Fruit fly (Drosophila melanogaster) whole organism, embryonic: Measurements from ENCODE around the gene CG8281.

Experiments
- Asciz ChIP-seq: fragments of 200-800 bp; sonication (Bioruptor generic); optimal IDR thresholded peaks from 2 replicates; lab custom pipeline; 2017; ENCODE audit warnings: missing biosample characterization, mild to moderate bottlenecking, missing genetic modification characterization, missing genetic modification reagents
- CG17361 ChIP-seq: fragments of 200-800 bp; sonication (Bioruptor generic); IDR thresholded peaks from 3 replicates; pipeline ENCODE4 v1.3.6; 2022; ENCODE audit warnings: missing biosample characterization, missing genetic modification characterization
- CG4404 ChIP-seq: fragments of 200-800 bp; sonication (Bioruptor generic); IDR thresholded peaks from 2 replicates; pipeline ENCODE4 v1.3.6; 2022; ENCODE audit warnings: missing biosample characterization, missing genetic modification characterization
- NC2α ChIP-seq: fragments of 200-800 bp; sonication (Bioruptor generic); optimal IDR thresholded peaks from 2 replicates; lab custom pipeline; 2016; ENCODE audit warnings: missing biosample characterization, missing genetic modification characterization
- NFAT ChIP-seq: fragments of 200-800 bp; sonication (Bioruptor generic); IDR thresholded peaks from 2 replicates; pipeline ENCODE4 v1.3.6; 2022; ENCODE audit warnings: missing biosample characterization, missing genetic modification characterization
- cato ChIP-seq: fragments of 200-800 bp; sonication (Bioruptor generic); optimal IDR thresholded peaks from 2 replicates; lab custom pipeline; 2016; ENCODE audit warnings: missing biosample characterization, missing genetic modification characterization, borderline replicate concordance
- wek ChIP-seq: fragments of 200-800 bp; sonication (Bioruptor generic); optimal IDR thresholded peaks from 3 replicates; lab custom pipeline; 2018; ENCODE audit warnings: missing biosample characterization, mild to moderate bottlenecking, missing genetic modification characterization, moderate library complexity
- yki ChIP-seq: fragments of >200 bp; optimal IDR thresholded peaks from 3 replicates; lab custom pipeline; 2018

DNA sequence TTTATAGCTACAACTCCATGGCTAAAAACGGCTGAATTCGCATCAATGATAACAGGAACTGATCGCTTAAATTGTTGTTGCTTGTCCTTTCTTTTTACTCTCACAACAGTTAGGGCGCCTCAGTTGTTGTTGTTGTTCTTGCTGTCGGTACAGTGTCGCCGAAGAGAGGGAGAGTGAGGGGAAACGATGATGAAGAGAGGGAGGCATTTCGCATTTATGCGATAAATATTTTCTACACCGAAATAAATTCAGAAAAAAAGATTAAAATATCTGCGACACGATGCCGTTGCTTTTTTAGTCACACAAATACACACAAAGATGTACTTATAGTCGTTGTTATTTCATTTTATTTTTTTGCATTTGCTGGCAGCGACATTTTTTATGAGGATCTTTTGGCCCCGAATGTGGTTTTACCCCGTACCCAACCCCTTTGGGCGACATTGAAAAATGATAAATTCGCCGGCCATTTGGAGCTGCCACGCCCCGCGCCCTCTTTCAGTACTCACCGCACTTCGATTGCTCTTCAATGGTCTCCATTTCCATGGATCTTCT lies 1.3 kb upstream of the CG8281 start:
- TF ChIP-seq NFAT (GFP tag; lab: Robert Waterston, UW) (no peak), wek (GFP tag; lab: Kevin White, UChicago) (no peak), cato (GFP tag; lab: Kevin White, UChicago) (no peak), CG4404 (GFP tag; lab: Robert Waterston, UW) (no peak), Asciz (GFP tag; lab: Kevin White, UChicago) (no peak), CG17361 (GFP tag; lab: Robert Waterston, UW) (no peak), yki (lab: Kevin White, UChicago) (no peak), NC2α (GFP tag; lab: Kevin White, UChicago) (no peak)
